Worm (Caenorhabditis elegans) whole organism, L1 larva: ENCODE measurements around the gene F09G2.1.

Experiments
- ceh-90 ChIP-seq: sonication (generic microtip); optimal IDR thresholded peaks from 2 replicates; lab custom pipeline; 2016; ENCODE audit warnings: missing genetic modification characterization, missing compliant biosample characterization
- ces-1 ChIP-seq: fragments of 150-350 bp; optimal IDR thresholded peaks from 2 replicates; lab custom pipeline; 2014; ENCODE audit warnings: missing biosample characterization, missing genetic modification reagents, missing genetic modification characterization
- elt-2 ChIP-seq: sonication (generic microtip); optimal IDR thresholded peaks from 2 replicates; lab custom pipeline; 2016; ENCODE audit warnings: missing genetic modification characterization, mild to moderate bottlenecking, inconsistent platforms, missing compliant biosample characterization, missing genetic modification reagents
- fkh-10 ChIP-seq: sonication (generic microtip); optimal IDR thresholded peaks from 2 replicates; lab custom pipeline; 2017; ENCODE audit warnings: missing biosample characterization, missing genetic modification reagents, missing genetic modification characterization
- lin-39 ChIP-seq: fragments of 150-350 bp; optimal IDR thresholded peaks from 2 replicates; lab custom pipeline; 2014; ENCODE audit warnings: missing biosample characterization, missing genetic modification reagents, missing genetic modification characterization
- nhr-11 ChIP-seq: fragments of 150-350 bp; optimal IDR thresholded peaks from 2 replicates; lab custom pipeline; 2014; ENCODE audit warnings: missing biosample characterization, missing genetic modification characterization
- nhr-237 ChIP-seq: fragments of 150-350 bp; optimal IDR thresholded peaks from 2 replicates; lab custom pipeline; 2014; ENCODE audit warnings: missing biosample characterization, missing genetic modification characterization
- nhr-77 ChIP-seq: fragments of 150-350 bp; optimal IDR thresholded peaks from 2 replicates; lab custom pipeline; 2014; ENCODE audit warnings: missing biosample characterization, missing genetic modification characterization
- pag-3 ChIP-seq: sonication (generic microtip); optimal IDR thresholded peaks from 2 replicates; lab custom pipeline; 2017; ENCODE audit warnings: missing genetic modification characterization, mild to moderate bottlenecking, missing compliant biosample characterization, antibody characterized with exemption, borderline replicate concordance; ENCODE audit not compliant: insufficient read depth
- pqm-1 ChIP-seq: sonication (generic microtip); optimal IDR thresholded peaks from 3 replicates; lab custom pipeline; 2017; ENCODE audit warnings: missing biosample characterization, missing genetic modification characterization
- rnt-1 ChIP-seq: sonication (generic microtip); optimal IDR thresholded peaks from 2 replicates; lab custom pipeline; 2016; ENCODE audit warnings: mild to moderate bottlenecking, missing genetic modification characterization, moderate library complexity, missing compliant biosample characterization
- unc-30 ChIP-seq: sonication (generic microtip); optimal IDR thresholded peaks from 2 replicates; lab custom pipeline; 2017; ENCODE audit warnings: missing biosample characterization, missing genetic modification characterization
- xbp-1 ChIP-seq: sonication (generic microtip); optimal IDR thresholded peaks from 2 replicates; lab custom pipeline; 2016; ENCODE audit warnings: missing genetic modification characterization, missing compliant biosample characterization
- ztf-11 ChIP-seq, 2 experiments: sonication (generic microtip); optimal IDR thresholded peaks; 2 replicates each; lab custom pipeline; 2016 to 2017; ENCODE audit warnings: missing genetic modification characterization in 2 of 2, missing biosample characterization in 1 of 2, missing compliant biosample characterization in 1 of 2

ce11 chrV:7248227-7248953 lies 48.4 kb downstream of the F09G2.1 start:
- TF ChIP-seq xbp-1 (tag; lab: Kevin White, UChicago), result no peak
- no peak for TF ChIP-seq nhr-77 (tag; lab: Kevin White, UChicago)
- no peak for TF ChIP-seq lin-39 (tag; lab: Kevin White, UChicago)
- TF ChIP-seq nhr-11 (tag; lab: Kevin White, UChicago), result no peak
- no peak for TF ChIP-seq ces-1 (GFP tag; lab: Kevin White, UChicago)
- TF ChIP-seq rnt-1 (tag; lab: Kevin White, UChicago), result no peak
- TF ChIP-seq elt-2, result no peak
- no peak for TF ChIP-seq nhr-237 (tag; lab: Kevin White, UChicago)
- TF ChIP-seq unc-30 (tag; lab: Kevin White, UChicago), result no peak
- TF ChIP-seq ztf-11 (tag; optimal IDR thresholded peaks at IDR 0.05; lab: Kevin White, UChicago), result no peak
- no peak for TF ChIP-seq pag-3 (tag; lab: Kevin White, UChicago)
- no peak for TF ChIP-seq fkh-10 (GFP tag; lab: Kevin White, UChicago)
- no peak for TF ChIP-seq pqm-1 (tag; lab: Kevin White, UChicago)
- TF ChIP-seq ceh-90 (tag; lab: Kevin White, UChicago), result no peak
